Fruit fly (Drosophila melanogaster) whole organism, embryonic: ENCODE measurements around the gene CG42852.

Source experiments
- Aef1 ChIP-seq: fragments of 200-800 bp; sonication (Bioruptor generic); IDR thresholded peaks from 3 replicates; pipeline ENCODE4 v1.3.6; 2022; ENCODE audit warnings: missing biosample characterization, missing genetic modification characterization
- Blimp-1 ChIP-seq: fragments of 200-800 bp; sonication (Bioruptor generic); optimal IDR thresholded peaks from 3 replicates; lab custom pipeline; 2018; ENCODE audit warnings: missing biosample characterization, missing genetic modification characterization, mild to moderate bottlenecking, moderate library complexity, missing genetic modification reagents
- CG10274 ChIP-seq: fragments of 200-800 bp; sonication (Bioruptor generic); optimal IDR thresholded peaks from 3 replicates; lab custom pipeline; 2017; ENCODE audit warnings: missing biosample characterization, mild to moderate bottlenecking, missing genetic modification characterization
- CG12391 ChIP-seq: fragments of 200-800 bp; sonication (Bioruptor generic); optimal IDR thresholded peaks from 3 replicates; lab custom pipeline; 2018; ENCODE audit warnings: missing biosample characterization, mild to moderate bottlenecking, missing genetic modification characterization, moderate library complexity
- CG14667 ChIP-seq: fragments of 200-800 bp; sonication (Bioruptor generic); IDR thresholded peaks from 2 replicates; pipeline ENCODE4 v1.3.6; 2022; ENCODE audit warnings: missing biosample characterization, missing genetic modification characterization
- CG14710 ChIP-seq: fragments of 200-800 bp; sonication (Bioruptor generic); optimal IDR thresholded peaks from 3 replicates; lab custom pipeline; 2019; ENCODE audit warnings: missing biosample characterization, mild to moderate bottlenecking, missing genetic modification characterization, moderate library complexity
- CG14860 ChIP-seq: fragments of 200-800 bp; sonication (Bioruptor generic); IDR thresholded peaks from 3 replicates; pipeline ENCODE4 v1.3.6; 2022; ENCODE audit warnings: missing biosample characterization, missing genetic modification characterization; ENCODE audit not compliant: partially characterized antibody
- CG18599 ChIP-seq: fragments of 200-800 bp; sonication (Bioruptor generic); optimal IDR thresholded peaks from 3 replicates; lab custom pipeline; 2017; ENCODE audit warnings: missing biosample characterization, missing genetic modification characterization, mild to moderate bottlenecking, moderate library complexity, missing genetic modification reagents
- CG2199 ChIP-seq: fragments of 200-800 bp; sonication (Bioruptor generic); IDR thresholded peaks from 3 replicates; pipeline ENCODE4 v1.3.6; 2022; ENCODE audit warnings: missing biosample characterization, missing genetic modification characterization
- CG2889 ChIP-seq: fragments of 200-800 bp; sonication (Bioruptor generic); IDR thresholded peaks from 3 replicates; pipeline ENCODE4 v1.3.6; 2022; ENCODE audit warnings: missing biosample characterization, missing genetic modification characterization
- CG30403 ChIP-seq: fragments of 200-800 bp; sonication (Bioruptor generic); optimal IDR thresholded peaks from 3 replicates; lab custom pipeline; 2016; ENCODE audit warnings: missing biosample characterization, missing genetic modification characterization
- CG34422 ChIP-seq: fragments of 200-800 bp; sonication (Bioruptor generic); IDR thresholded peaks from 3 replicates; pipeline ENCODE4 v1.3.6; 2022; ENCODE audit warnings: missing biosample characterization, missing genetic modification characterization
- CG4360 ChIP-seq: fragments of 200-800 bp; sonication (Bioruptor generic); IDR thresholded peaks from 2 replicates; pipeline ENCODE4 v1.3.6; 2022; ENCODE audit warnings: missing biosample characterization, missing genetic modification characterization
- CG6272 ChIP-seq: fragments of 200-800 bp; sonication (Bioruptor generic); IDR thresholded peaks from 2 replicates; pipeline ENCODE4 v1.3.6; 2022; ENCODE audit warnings: missing biosample characterization, missing genetic modification characterization
- CG6854 ChIP-seq: fragments of 200-800 bp; sonication (Bioruptor generic); optimal IDR thresholded peaks from 3 replicates; lab custom pipeline; 2017; ENCODE audit warnings: missing biosample characterization, mild to moderate bottlenecking, missing genetic modification characterization
- CG7556 ChIP-seq: fragments of 200-800 bp; sonication (Bioruptor generic); optimal IDR thresholded peaks from 2 replicates; lab custom pipeline; 2017; ENCODE audit warnings: missing biosample characterization, mild to moderate bottlenecking, missing genetic modification characterization
- CG7839 ChIP-seq: fragments of 200-800 bp; sonication (Bioruptor generic); optimal IDR thresholded peaks from 3 replicates; lab custom pipeline; 2018; ENCODE audit warnings: missing biosample characterization, mild to moderate bottlenecking, missing genetic modification characterization, moderate library complexity
- CG7963 ChIP-seq: fragments of 200-800 bp; sonication (Bioruptor generic); IDR thresholded peaks from 3 replicates; pipeline ENCODE4 v1.3.6; 2022; ENCODE audit warnings: missing biosample characterization, missing genetic modification characterization; ENCODE audit not compliant: partially characterized antibody
- CG7987 ChIP-seq: fragments of 200-800 bp; sonication (Bioruptor generic); optimal IDR thresholded peaks from 2 replicates; lab custom pipeline; 2018; ENCODE audit warnings: missing biosample characterization, mild to moderate bottlenecking, missing genetic modification characterization, moderate library complexity
- CG8388 ChIP-seq: fragments of 200-800 bp; sonication (Bioruptor generic); optimal IDR thresholded peaks from 2 replicates; lab custom pipeline; 2019; ENCODE audit warnings: missing biosample characterization, mild to moderate bottlenecking, missing genetic modification characterization, moderate library complexity
- CG8924 ChIP-seq: fragments of 200-800 bp; optimal IDR thresholded peaks from 3 replicates; lab custom pipeline; 2019; ENCODE audit warnings: missing biosample characterization, mild to moderate bottlenecking, missing genetic modification characterization, moderate library complexity
- CG9932 ChIP-seq: fragments of 200-800 bp; sonication (Bioruptor generic); IDR thresholded peaks from 2 replicates; pipeline ENCODE4 v1.3.6; 2022; ENCODE audit warnings: missing biosample characterization, missing genetic modification characterization
- CHES-1-like ChIP-seq: fragments of 200-800 bp; sonication (Bioruptor generic); optimal IDR thresholded peaks from 2 replicates; lab custom pipeline; 2016; ENCODE audit warnings: missing biosample characterization, missing genetic modification characterization
- ERR ChIP-seq: fragments of 200-800 bp; sonication (Bioruptor generic); optimal IDR thresholded peaks from 2 replicates; lab custom pipeline; 2016; ENCODE audit warnings: missing biosample characterization, missing genetic modification characterization
- Jarid2 ChIP-seq: fragments of 200-800 bp; sonication (Bioruptor generic); optimal IDR thresholded peaks from 3 replicates; lab custom pipeline; 2017; ENCODE audit warnings: mild to moderate bottlenecking, missing biosample characterization, missing genetic modification reagents, missing genetic modification characterization
- MTF-1 ChIP-seq: fragments of 200-800 bp; sonication (Bioruptor generic); optimal IDR thresholded peaks from 2 replicates; lab custom pipeline; 2018; ENCODE audit warnings: missing biosample characterization, mild to moderate bottlenecking, missing genetic modification characterization, borderline replicate concordance
- NC2α ChIP-seq: fragments of 200-800 bp; sonication (Bioruptor generic); optimal IDR thresholded peaks from 2 replicates; lab custom pipeline; 2016; ENCODE audit warnings: missing biosample characterization, missing genetic modification characterization
- Nf-YB ChIP-seq: fragments of 200-800 bp; sonication (Bioruptor generic); optimal IDR thresholded peaks from 3 replicates; lab custom pipeline; 2019; ENCODE audit warnings: missing biosample characterization, mild to moderate bottlenecking, missing genetic modification characterization, moderate library complexity
- PHDP ChIP-seq: fragments of 200-800 bp; sonication (Bioruptor generic); optimal IDR thresholded peaks from 3 replicates; lab custom pipeline; 2018; ENCODE audit warnings: missing biosample characterization, mild to moderate bottlenecking, missing genetic modification characterization, moderate library complexity
- Poxn ChIP-seq: fragments of 200-800 bp; sonication (Bioruptor generic); IDR thresholded peaks from 2 replicates; pipeline ENCODE4 v1.3.6; 2022; ENCODE audit warnings: missing biosample characterization, missing genetic modification characterization
- Side ChIP-seq: fragments of 200-800 bp; sonication (Bioruptor generic); optimal IDR thresholded peaks from 2 replicates; lab custom pipeline; 2016; ENCODE audit warnings: missing biosample characterization, missing genetic modification characterization
- Six4 ChIP-seq: fragments of 200-800 bp; sonication (Bioruptor generic); optimal IDR thresholded peaks from 2 replicates; lab custom pipeline; 2016; ENCODE audit warnings: missing biosample characterization, missing genetic modification characterization
- Spps ChIP-seq: fragments of 200-800 bp; sonication (Bioruptor generic); optimal IDR thresholded peaks from 2 replicates; lab custom pipeline; 2018; ENCODE audit warnings: missing biosample characterization, mild to moderate bottlenecking, missing genetic modification characterization
- Ssrp ChIP-seq: fragments of 200-800 bp; sonication (Bioruptor generic); optimal IDR thresholded peaks from 2 replicates; lab custom pipeline; 2018; ENCODE audit warnings: missing biosample characterization, mild to moderate bottlenecking, missing genetic modification characterization, moderate library complexity
- Stat92E ChIP-seq, 3 experiments: fragments of >200 bp in 2 of 3; fragments of 200-800 bp in 1 of 3; sonication (Bioruptor generic) in 1 of 3; optimal IDR thresholded peaks; 2 replicates each; lab custom pipeline; 2017 to 2019; ENCODE audit warnings: missing biosample characterization in 3 of 3, missing genetic modification characterization in 3 of 3, mild to moderate bottlenecking in 1 of 3, moderate library complexity in 1 of 3
- TFAM ChIP-seq: fragments of 200-800 bp; sonication (Bioruptor generic); optimal IDR thresholded peaks from 2 replicates; lab custom pipeline; 2017; ENCODE audit warnings: missing biosample characterization, missing genetic modification characterization, inconsistent platforms
- Xrp1 ChIP-seq: fragments of 200-800 bp; sonication (Bioruptor generic); IDR thresholded peaks from 2 replicates; pipeline ENCODE4 v1.3.6; 2022; ENCODE audit warnings: missing biosample characterization, missing genetic modification characterization
- ewg ChIP-seq: fragments of 200-800 bp; sonication (Bioruptor generic); optimal IDR thresholded peaks from 3 replicates; lab custom pipeline; 2017; ENCODE audit warnings: mild to moderate bottlenecking, missing biosample characterization, missing genetic modification reagents, missing genetic modification characterization
- grau ChIP-seq: fragments of 200-800 bp; optimal IDR thresholded peaks from 3 replicates; lab custom pipeline; 2019; ENCODE audit warnings: missing biosample characterization, mild to moderate bottlenecking, missing genetic modification characterization, moderate library complexity
- gsb ChIP-seq: fragments of 200-800 bp; sonication (Bioruptor generic); IDR thresholded peaks from 2 replicates; pipeline ENCODE4 v1.3.6; 2022; ENCODE audit warnings: missing biosample characterization, missing genetic modification characterization
- gsb-n ChIP-seq: fragments of 200-800 bp; sonication (Bioruptor generic); optimal IDR thresholded peaks from 3 replicates; lab custom pipeline; 2018; ENCODE audit warnings: missing biosample characterization, mild to moderate bottlenecking, missing genetic modification characterization
- lmd ChIP-seq: fragments of 200-800 bp; sonication (Bioruptor generic); IDR thresholded peaks from 2 replicates; pipeline ENCODE4 v1.3.6; 2022; ENCODE audit warnings: missing biosample characterization, missing genetic modification characterization
- maf-S ChIP-seq: fragments of 200-800 bp; sonication (Bioruptor generic); optimal IDR thresholded peaks from 2 replicates; lab custom pipeline; 2016; ENCODE audit warnings: missing biosample characterization, missing genetic modification characterization
- phol ChIP-seq: fragments of 200-800 bp; sonication (Bioruptor generic); optimal IDR thresholded peaks from 3 replicates; lab custom pipeline; 2018; ENCODE audit warnings: missing biosample characterization, mild to moderate bottlenecking, missing genetic modification characterization, moderate library complexity
- so ChIP-seq: fragments of 200-800 bp; sonication (Bioruptor generic); IDR thresholded peaks from 3 replicates; pipeline ENCODE4 v1.3.6; 2022; ENCODE audit warnings: missing biosample characterization, missing genetic modification characterization
- sr ChIP-seq: fragments of 200-800 bp; sonication (Bioruptor generic); IDR thresholded peaks from 3 replicates; pipeline ENCODE4 v1.3.6; 2022; ENCODE audit warnings: missing biosample characterization, missing genetic modification characterization
- stc ChIP-seq: fragments of 200-800 bp; sonication (Bioruptor generic); IDR thresholded peaks from 2 replicates; pipeline ENCODE4 v1.3.6; 2022; ENCODE audit warnings: missing biosample characterization, missing genetic modification characterization
- usp ChIP-seq: fragments of >200 bp; optimal IDR thresholded peaks from 2 replicates; lab custom pipeline; 2017; ENCODE audit warnings: missing biosample characterization, missing genetic modification characterization

CG42852 gene

DNA sequence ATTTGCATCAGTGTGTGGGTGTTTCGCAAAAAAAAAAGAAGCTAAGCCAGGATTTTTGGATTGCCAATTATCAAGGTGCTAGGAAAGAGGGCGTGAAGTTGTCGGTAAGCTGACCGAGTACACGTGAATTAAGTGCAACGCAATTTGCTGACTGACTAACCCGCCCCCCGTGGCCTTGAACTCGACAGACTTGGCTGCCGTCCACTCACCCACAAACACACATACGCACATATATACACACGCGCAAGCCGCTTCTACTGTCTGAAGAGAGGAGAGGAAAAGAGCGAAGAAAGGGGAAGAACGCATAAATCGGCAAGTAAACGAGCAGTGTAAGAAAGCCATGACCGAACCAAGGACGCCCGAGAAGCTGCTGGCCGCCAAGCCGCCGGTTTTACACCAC is 25.0 kb downstream of the CG42852 start (continued):
- TF ChIP-seq gsb (no peak), CG34422 (GFP tag; lab: Robert Waterston, UW) (0 out of 3 replicates have a peak, but pooled peaks have one; percentile 54), CG12391 (tag; lab: Kevin White, UChicago) (no peak), ewg (GFP tag; lab: Kevin White, UChicago) (no peak), CG7839 (tag; lab: Kevin White, UChicago) (no peak), Side (GFP tag; lab: Kevin White, UChicago) (no peak), CG18599 (GFP tag; lab: Kevin White, UChicago) (no peak), CG2889 (no peak), stc (GFP tag; lab: Robert Waterston, UW) (0 out of 2 replicates have a peak, but pooled peaks have one; percentile 8), CG7963 (GFP tag; lab: Robert Waterston, UW) (0 out of 3 replicates have a peak, but pooled peaks have one; percentile 2)

DNA sequence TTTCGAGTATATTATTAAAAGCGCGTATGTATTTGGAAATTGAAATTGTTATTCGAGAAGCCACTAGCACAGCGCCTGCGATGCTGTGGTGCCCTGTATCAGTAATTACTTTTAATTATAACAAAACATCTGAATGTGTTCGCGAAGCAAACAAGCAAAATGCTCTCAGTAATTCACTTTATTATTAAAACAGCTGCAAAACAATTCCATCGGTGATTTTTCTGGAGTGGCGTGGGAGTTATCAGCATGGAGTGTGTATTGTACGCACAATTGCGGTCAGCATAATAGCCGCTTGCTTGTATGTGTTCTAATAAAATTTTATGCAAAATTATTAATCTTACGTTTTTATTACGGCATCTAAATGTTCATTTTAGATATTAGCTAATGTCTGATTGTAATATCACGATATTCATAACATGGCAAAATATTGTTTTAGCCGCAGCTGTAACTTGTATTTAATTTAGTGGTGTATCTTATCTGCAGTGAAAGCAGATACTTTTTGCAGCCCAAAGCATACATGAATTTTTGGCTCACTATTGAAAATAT is 27.0 kb downstream of the CG42852 start:
- TF ChIP-seq MTF-1 (GFP tag; lab: Kevin White, UChicago) (peak; percentile 33), Six4 (GFP tag; lab: Kevin White, UChicago) (peak; percentile 51), Nf-YB (GFP tag; lab: Kevin White, UChicago) (peak; percentile 59), so (0 out of 3 replicates have a peak, but pooled peaks have one; percentile 28), PHDP (tag; lab: Kevin White, UChicago) (no peak), CG8924 (tag; lab: Kevin White, UChicago) (peak; percentile 77), CG14860 (GFP tag; lab: Robert Waterston, UW) (no peak), Aef1 (GFP tag; lab: Robert Waterston, UW) (peak; percentile 55), Poxn (GFP tag; lab: Robert Waterston, UW) (no peak), maf-S (GFP tag; lab: Kevin White, UChicago) (peak; percentile 50), lmd (GFP tag; lab: Robert Waterston, UW) (peak; percentile 74), Spps (tag; lab: Kevin White, UChicago) (peak; percentile 41), Ssrp (tag; lab: Kevin White, UChicago) (peak; percentile 77), usp (GFP tag; lab: Kevin White, UChicago) (no peak), sr (0 out of 3 replicates have a peak, but pooled peaks have one; percentile 42), CG7987 (GFP tag; lab: Kevin White, UChicago) (peak; percentile 6), CG8388 (GFP tag; lab: Kevin White, UChicago) (peak; percentile 72), TFAM (GFP tag; lab: Kevin White, UChicago) (peak; percentile 0), CG9932 (GFP tag; lab: Robert Waterston, UW) (0 out of 2 replicates have a peak, but pooled peaks have one; percentile 18), Blimp-1 (GFP tag; lab: Kevin White, UChicago) (no peak), CG7556 (GFP tag; lab: Kevin White, UChicago) (peak; percentile 75), Stat92E (GFP tag; optimal IDR thresholded peaks at IDR 0.05; lab: Kevin White, UChicago) (no peak), Xrp1 (GFP tag; lab: Robert Waterston, UW) (peak; percentile 81), CG14710 (peak; percentile 59), NC2α (GFP tag; lab: Kevin White, UChicago) (no peak), ERR (GFP tag; lab: Kevin White, UChicago) (peak; percentile 65), CG14667 (GFP tag; lab: Robert Waterston, UW) (peak; percentile 58; the same call in 1 of the 2 replicates), grau (tag; lab: Kevin White, UChicago) (peak; percentile 70), CHES-1-like (GFP tag; lab: Kevin White, UChicago) (no peak), CG10274 (GFP tag; lab: Kevin White, UChicago) (peak; percentile 12), CG2199 (GFP tag; lab: Robert Waterston, UW) (no peak), Jarid2 (GFP tag; lab: Kevin White, UChicago) (peak; percentile 42), CG4360 (GFP tag; lab: Robert Waterston, UW) (0 out of 2 replicates have a peak, but pooled peaks have one; percentile 9), CG30403 (peak; percentile 71), CG6272 (GFP tag; lab: Robert Waterston, UW) (peak; percentile 25; the same call in 1 of the 2 replicates), phol (tag; lab: Kevin White, UChicago) (peak; percentile 83), gsb-n (tag; lab: Kevin White, UChicago) (peak; percentile 82), CG6854 (GFP tag; lab: Kevin White, UChicago) (peak; percentile 17)
